Fruit fly (Drosophila melanogaster) whole organism, embryonic: ENCODE measurements around the gene Der-2.

ENCODE experiments used
- Abd-B ChIP-seq: fragments of 200-800 bp; sonication (Bioruptor generic); optimal IDR thresholded peaks from 2 replicates; lab custom pipeline; 2018; ENCODE audit warnings: missing biosample characterization, mild to moderate bottlenecking, missing genetic modification characterization, moderate library complexity
- Awh ChIP-seq: fragments of 200-800 bp; sonication (Bioruptor generic); IDR thresholded peaks from 2 replicates; pipeline ENCODE4, ENCODE4 v1.3.6; 2022; ENCODE audit warnings: missing biosample characterization, missing genetic modification characterization
- CG10462 ChIP-seq: fragments of 200-800 bp; sonication (Bioruptor generic); optimal IDR thresholded peaks from 2 replicates; lab custom pipeline; 2016; ENCODE audit warnings: missing biosample characterization, missing genetic modification characterization
- CG11085 ChIP-seq: fragments of 200-800 bp; sonication (Bioruptor generic); IDR thresholded peaks from 2 replicates; pipeline ENCODE4 v1.3.6; 2022; ENCODE audit warnings: missing biosample characterization, missing genetic modification characterization
- CG12155 ChIP-seq: fragments of 200-800 bp; sonication (Bioruptor generic); optimal IDR thresholded peaks from 3 replicates; lab custom pipeline; 2016; ENCODE audit warnings: missing biosample characterization, missing genetic modification characterization
- CG12299 ChIP-seq: fragments of 200-800 bp; sonication (Bioruptor generic); optimal IDR thresholded peaks from 2 replicates; lab custom pipeline; 2018; ENCODE audit warnings: missing biosample characterization, mild to moderate bottlenecking, missing genetic modification characterization
- CG13424 ChIP-seq: fragments of 200-800 bp; sonication (Bioruptor generic); optimal IDR thresholded peaks from 2 replicates; lab custom pipeline; 2019; ENCODE audit warnings: missing biosample characterization, mild to moderate bottlenecking, missing genetic modification characterization, moderate library complexity
- CG16815 ChIP-seq: fragments of 200-800 bp; sonication (Bioruptor generic); optimal IDR thresholded peaks from 3 replicates; lab custom pipeline; 2017; ENCODE audit warnings: missing biosample characterization, mild to moderate bottlenecking, missing genetic modification characterization
- CG17359 ChIP-seq: fragments of 200-800 bp; sonication (Bioruptor generic); optimal IDR thresholded peaks from 3 replicates; lab custom pipeline; 2018; ENCODE audit warnings: missing biosample characterization, mild to moderate bottlenecking, missing genetic modification characterization, moderate library complexity
- CG1792 ChIP-seq: fragments of 200-800 bp; sonication (Bioruptor generic); optimal IDR thresholded peaks from 2 replicates; lab custom pipeline; 2016; ENCODE audit warnings: missing biosample characterization, missing genetic modification characterization
- CG2120 ChIP-seq: fragments of 200-800 bp; sonication (Bioruptor generic); optimal IDR thresholded peaks from 3 replicates; lab custom pipeline; 2016; ENCODE audit warnings: missing biosample characterization, missing genetic modification characterization
- CG2202 ChIP-seq: fragments of 200-800 bp; sonication (Bioruptor generic); optimal IDR thresholded peaks from 2 replicates; lab custom pipeline; 2018; ENCODE audit warnings: missing biosample characterization, mild to moderate bottlenecking, missing genetic modification characterization
- CG2712 ChIP-seq: fragments of 200-800 bp; optimal IDR thresholded peaks from 3 replicates; lab custom pipeline; 2019; ENCODE audit warnings: missing biosample characterization, mild to moderate bottlenecking, missing genetic modification characterization, moderate library complexity
- CG32767 ChIP-seq: fragments of 200-800 bp; sonication (Bioruptor generic); IDR thresholded peaks from 2 replicates; pipeline ENCODE4 v1.3.6; 2022; ENCODE audit warnings: missing biosample characterization, missing genetic modification characterization
- CG33557 ChIP-seq: fragments of 200-800 bp; sonication (Bioruptor generic); optimal IDR thresholded peaks from 2 replicates; lab custom pipeline; 2019; ENCODE audit warnings: missing biosample characterization, mild to moderate bottlenecking, missing genetic modification characterization, moderate library complexity
- CG34376 ChIP-seq: fragments of 200-800 bp; sonication (Bioruptor generic); optimal IDR thresholded peaks from 2 replicates; lab custom pipeline; 2018; ENCODE audit warnings: missing biosample characterization, mild to moderate bottlenecking, missing genetic modification characterization
- CG5180 ChIP-seq: fragments of 200-800 bp; sonication (Bioruptor generic); optimal IDR thresholded peaks from 3 replicates; lab custom pipeline; 2017; ENCODE audit warnings: missing biosample characterization, missing genetic modification characterization, mild to moderate bottlenecking, moderate library complexity, missing genetic modification reagents
- CG6654 ChIP-seq: fragments of 200-800 bp; sonication (Bioruptor generic); optimal IDR thresholded peaks from 2 replicates; lab custom pipeline; 2017; ENCODE audit warnings: missing biosample characterization, mild to moderate bottlenecking, missing genetic modification characterization
- CG6854 ChIP-seq: fragments of 200-800 bp; sonication (Bioruptor generic); optimal IDR thresholded peaks from 3 replicates; lab custom pipeline; 2017; ENCODE audit warnings: missing biosample characterization, mild to moderate bottlenecking, missing genetic modification characterization
- CG7745 ChIP-seq: fragments of 200-800 bp; sonication (Bioruptor generic); optimal IDR thresholded peaks from 2 replicates; lab custom pipeline; 2018; ENCODE audit warnings: missing biosample characterization, mild to moderate bottlenecking, missing genetic modification characterization, moderate library complexity
- CG8359 ChIP-seq: fragments of 200-800 bp; sonication (Bioruptor generic); optimal IDR thresholded peaks from 2 replicates; lab custom pipeline; 2017; ENCODE audit warnings: missing biosample characterization, mild to moderate bottlenecking, missing genetic modification characterization, borderline replicate concordance
- CG9727 ChIP-seq: fragments of 200-800 bp; sonication (Bioruptor generic); optimal IDR thresholded peaks from 3 replicates; lab custom pipeline; 2017; ENCODE audit warnings: missing biosample characterization, mild to moderate bottlenecking, missing genetic modification characterization
- CG9876 ChIP-seq: fragments of 200-800 bp; sonication (Bioruptor generic); optimal IDR thresholded peaks from 2 replicates; lab custom pipeline; 2016; ENCODE audit warnings: missing biosample characterization, missing genetic modification characterization
- Dbx ChIP-seq: fragments of 200-800 bp; sonication (Bioruptor generic); IDR thresholded peaks from 3 replicates; pipeline ENCODE4 v1.3.6; 2022; ENCODE audit warnings: missing biosample characterization, missing genetic modification characterization
- Dfd ChIP-seq, 2 experiments: fragments of >200 bp; optimal IDR thresholded peaks; 2 replicates each; lab custom pipeline; 2017; ENCODE audit warnings: missing biosample characterization in 2 of 2, missing genetic modification characterization in 2 of 2
- Dref ChIP-seq: fragments of 200-800 bp; sonication (Bioruptor generic); IDR thresholded peaks from 2 replicates; pipeline ENCODE4 v1.3.6; 2022; ENCODE audit warnings: missing biosample characterization, missing genetic modification characterization
- ERR ChIP-seq: fragments of 200-800 bp; sonication (Bioruptor generic); optimal IDR thresholded peaks from 2 replicates; lab custom pipeline; 2016; ENCODE audit warnings: missing biosample characterization, missing genetic modification characterization
- Eip74EF ChIP-seq, 2 experiments: fragments of 200-800 bp in 1 of 2; fragments of >200 bp in 1 of 2; sonication (Bioruptor generic) in 1 of 2; optimal IDR thresholded peaks; 2 replicates each; lab custom pipeline; 2017 to 2019; ENCODE audit warnings: missing biosample characterization in 2 of 2, missing genetic modification characterization in 2 of 2, mild to moderate bottlenecking in 1 of 2, moderate library complexity in 1 of 2
- Gug ChIP-seq: fragments of 200-800 bp; sonication (Bioruptor generic); IDR thresholded peaks from 4 replicates; pipeline ENCODE4 v1.3.6; 2022; ENCODE audit warnings: missing biosample characterization, missing genetic modification characterization
- HHEX ChIP-seq: fragments of 200-800 bp; sonication (Bioruptor generic); optimal IDR thresholded peaks from 3 replicates; lab custom pipeline; 2017; ENCODE audit warnings: missing biosample characterization, mild to moderate bottlenecking, missing genetic modification characterization, missing genetic modification reagents
- Hr39 ChIP-seq: fragments of >200 bp; optimal IDR thresholded peaks from 2 replicates; lab custom pipeline; 2017
- Myb ChIP-seq: fragments of 200-800 bp; sonication (Bioruptor generic); optimal IDR thresholded peaks from 2 replicates; lab custom pipeline; 2016; ENCODE audit warnings: missing biosample characterization, missing genetic modification characterization
- Nf-YC ChIP-seq: fragments of 200-800 bp; optimal IDR thresholded peaks from 3 replicates; lab custom pipeline; 2019; ENCODE audit warnings: missing biosample characterization, mild to moderate bottlenecking, missing genetic modification characterization, moderate library complexity
- Opbp ChIP-seq: fragments of 200-800 bp; sonication (Bioruptor generic); IDR thresholded peaks from 3 replicates; pipeline ENCODE4 v1.3.6; 2022; ENCODE audit warnings: missing biosample characterization, missing genetic modification characterization; ENCODE audit not compliant: partially characterized antibody
- Ptx1 ChIP-seq: fragments of 200-800 bp; sonication (Bioruptor generic); IDR thresholded peaks from 2 replicates; pipeline ENCODE4 v1.3.6; 2022; ENCODE audit warnings: missing biosample characterization, missing genetic modification characterization
- Rx ChIP-seq: fragments of 200-800 bp; sonication (Bioruptor generic); IDR thresholded peaks from 2 replicates; pipeline ENCODE4 v1.3.6; 2022; ENCODE audit warnings: missing biosample characterization, missing genetic modification characterization
- Six4 ChIP-seq: fragments of 200-800 bp; sonication (Bioruptor generic); optimal IDR thresholded peaks from 2 replicates; lab custom pipeline; 2016; ENCODE audit warnings: missing biosample characterization, missing genetic modification characterization
- Ssrp ChIP-seq: fragments of 200-800 bp; sonication (Bioruptor generic); optimal IDR thresholded peaks from 2 replicates; lab custom pipeline; 2018; ENCODE audit warnings: missing biosample characterization, mild to moderate bottlenecking, missing genetic modification characterization, moderate library complexity
- bsh ChIP-seq, 2 experiments: fragments of 200-800 bp; sonication (Bioruptor generic); optimal IDR thresholded peaks; 2 replicates each; lab custom pipeline; 2017 to 2018; ENCODE audit warnings: mild to moderate bottlenecking in 2 of 2, missing biosample characterization in 2 of 2, missing genetic modification characterization in 2 of 2, moderate library complexity in 1 of 2
- chm ChIP-seq: fragments of 200-800 bp; sonication (Bioruptor generic); IDR thresholded peaks from 2 replicates; pipeline ENCODE4 v1.3.6; 2022; ENCODE audit warnings: missing biosample characterization, missing genetic modification characterization
- da ChIP-seq: fragments of 200-800 bp; sonication (Bioruptor generic); optimal IDR thresholded peaks from 2 replicates; lab custom pipeline; 2016; ENCODE audit warnings: missing biosample characterization, missing genetic modification characterization
- danr ChIP-seq: fragments of 200-800 bp; sonication (Bioruptor generic); IDR thresholded peaks from 2 replicates; pipeline ENCODE4 v1.3.6; 2022; ENCODE audit warnings: missing biosample characterization, missing genetic modification characterization
- h ChIP-seq: fragments of >200 bp; optimal IDR thresholded peaks from 2 replicates; lab custom pipeline; 2017
- hth ChIP-seq: fragments of >200 bp; optimal IDR thresholded peaks from 2 replicates; lab custom pipeline; 2017; ENCODE audit warnings: inconsistent platforms
- insv ChIP-seq, 2 experiments: fragments of 200-800 bp; sonication (Bioruptor generic); optimal IDR thresholded peaks; 3 replicates each; lab custom pipeline; 2016 to 2018; ENCODE audit warnings: missing biosample characterization in 2 of 2, missing genetic modification characterization in 2 of 2
- lola ChIP-seq, 3 experiments: fragments of >200 bp in 2 of 3; fragments of 200-800 bp in 1 of 3; sonication (Bioruptor generic) in 1 of 3; optimal IDR thresholded peaks; 2 replicates each; lab custom pipeline; 2017 to 2019; ENCODE audit warnings: missing biosample characterization in 3 of 3, missing genetic modification characterization in 3 of 3, mild to moderate bottlenecking in 1 of 3, moderate library complexity in 1 of 3
- mirr ChIP-seq: fragments of 200-800 bp; sonication (Bioruptor generic); optimal IDR thresholded peaks from 3 replicates; lab custom pipeline; 2018; ENCODE audit warnings: missing biosample characterization, mild to moderate bottlenecking, missing genetic modification characterization
- otp ChIP-seq: fragments of 200-800 bp; sonication (Bioruptor generic); IDR thresholded peaks from 3 replicates; pipeline ENCODE4, ENCODE4 v1.3.6; 2022; ENCODE audit warnings: missing biosample characterization, missing genetic modification characterization
- p53 ChIP-seq: fragments of 200-800 bp; sonication (Bioruptor generic); optimal IDR thresholded peaks from 2 replicates; lab custom pipeline; 2016; ENCODE audit warnings: missing biosample characterization, missing genetic modification characterization
- ranshi ChIP-seq: fragments of 200-800 bp; sonication (Bioruptor generic); IDR thresholded peaks from 2 replicates; pipeline ENCODE4 v1.3.6; 2022; ENCODE audit warnings: missing biosample characterization, missing genetic modification characterization
- vfl ChIP-seq: fragments of 200-800 bp; sonication (Bioruptor generic); optimal IDR thresholded peaks from 2 replicates; lab custom pipeline; 2016; ENCODE audit warnings: missing biosample characterization, missing genetic modification characterization
- zen2 ChIP-seq: fragments of 200-800 bp; sonication (Bioruptor generic); IDR thresholded peaks from 3 replicates; pipeline ENCODE4 v1.3.6; 2022; ENCODE audit warnings: missing biosample characterization, missing genetic modification characterization; ENCODE audit not compliant: partially characterized antibody

Gene Der-2

DNA sequence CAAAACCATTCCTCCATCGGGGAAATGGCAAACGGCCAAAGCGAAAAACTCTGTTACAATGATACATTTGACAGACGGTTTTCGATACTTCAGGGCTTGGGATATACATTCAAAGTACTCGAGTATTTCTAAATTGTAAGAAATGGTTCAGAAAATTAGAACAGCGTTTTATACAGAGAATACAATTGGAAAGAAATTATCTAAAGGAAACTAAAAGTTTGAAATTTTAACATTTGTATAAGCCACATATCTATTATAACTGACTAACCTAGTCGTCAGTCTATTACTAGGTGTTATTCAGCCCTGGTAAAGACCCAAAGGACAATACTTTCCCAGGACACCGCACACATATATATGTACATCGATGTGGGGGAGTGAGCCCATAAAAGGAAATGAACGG is 7.6 kb downstream of the Der-2 start (continued):
- TF ChIP-seq Myb (GFP tag; lab: Kevin White, UChicago) (no peak), vfl (GFP tag; lab: Kevin White, UChicago) (no peak), CG6854 (GFP tag; lab: Kevin White, UChicago) (no peak), CG32767 (GFP tag; lab: Robert Waterston, UW) (no peak), p53 (no peak), Dref (no peak), ERR (GFP tag; lab: Kevin White, UChicago) (no peak), Ssrp (tag; lab: Kevin White, UChicago) (no peak), CG12155 (GFP tag; lab: Kevin White, UChicago) (peak; percentile 7), CG2712 (tag; lab: Kevin White, UChicago) (peak; percentile 31), da (GFP tag; lab: Kevin White, UChicago) (no peak), HHEX (peak; percentile 0), lola (GFP tag; optimal IDR thresholded peaks at IDR 0.05; lab: Kevin White, UChicago) (peak in 1 of 3 experiments; percentile 11), CG7745 (tag; lab: Kevin White, UChicago) (no peak), CG17359 (tag; lab: Kevin White, UChicago) (peak; percentile 23), Nf-YC (tag; lab: Kevin White, UChicago) (peak; percentile 21), Awh (no peak), CG1792 (no peak), otp (GFP tag; lab: Robert Waterston, UW) (no peak), CG13424 (tag; lab: Kevin White, UChicago) (peak; percentile 59), Ptx1 (no peak), Gug (GFP tag; lab: Robert Waterston, UW) (no peak), Rx (GFP tag; lab: Robert Waterston, UW) (no peak), Abd-B (GFP tag; lab: Kevin White, UChicago) (no peak), CG5180 (peak; percentile 11), mirr (GFP tag; lab: Kevin White, UChicago) (peak; percentile 17), insv (GFP tag; optimal IDR thresholded peaks at IDR 0.05; lab: Kevin White, UChicago) (no peak), CG2120 (GFP tag; lab: Kevin White, UChicago) (peak; percentile 58), hth (lab: Kevin White, UChicago) (no peak), CG33557 (GFP tag; lab: Kevin White, UChicago) (no peak), Dbx (GFP tag; lab: Robert Waterston, UW) (no peak), Dfd (GFP tag; optimal IDR thresholded peaks at IDR 0.05; lab: Kevin White, UChicago) (no peak), CG11085 (GFP tag; lab: Robert Waterston, UW) (no peak), danr (GFP tag; lab: Robert Waterston, UW) (no peak), CG12299 (tag; lab: Kevin White, UChicago) (peak; percentile 49), CG8359 (GFP tag; lab: Kevin White, UChicago) (no peak), CG16815 (GFP tag; lab: Kevin White, UChicago) (no peak), zen2 (no peak), bsh (GFP tag; optimal IDR thresholded peaks at IDR 0.05; lab: Kevin White, UChicago) (peak in 1 of 2 experiments; percentile 23), Opbp (GFP tag; lab: Robert Waterston, UW) (no peak), h (lab: Kevin White, UChicago) (no peak), CG34376 (peak; percentile 64), CG6654 (no peak), Six4 (no peak), Eip74EF (GFP tag; optimal IDR thresholded peaks at IDR 0.05; lab: Kevin White, UChicago) (no peak), CG9727 (peak; percentile 31), chm (GFP tag; lab: Robert Waterston, UW) (no peak), CG9876 (GFP tag; lab: Kevin White, UChicago) (no peak), ranshi (GFP tag; lab: Robert Waterston, UW) (no peak), CG2202 (tag; lab: Kevin White, UChicago) (no peak), Hr39 (lab: Kevin White, UChicago) (no peak), CG10462 (GFP tag; lab: Kevin White, UChicago) (no peak)
